Worm (Caenorhabditis elegans): Measurements from ENCODE around the gene T07E3.3.
A peak's percentile ranks its signal among the peaks of the same experiment; 100 is the strongest.

T07E3.3 gene

DNA sequence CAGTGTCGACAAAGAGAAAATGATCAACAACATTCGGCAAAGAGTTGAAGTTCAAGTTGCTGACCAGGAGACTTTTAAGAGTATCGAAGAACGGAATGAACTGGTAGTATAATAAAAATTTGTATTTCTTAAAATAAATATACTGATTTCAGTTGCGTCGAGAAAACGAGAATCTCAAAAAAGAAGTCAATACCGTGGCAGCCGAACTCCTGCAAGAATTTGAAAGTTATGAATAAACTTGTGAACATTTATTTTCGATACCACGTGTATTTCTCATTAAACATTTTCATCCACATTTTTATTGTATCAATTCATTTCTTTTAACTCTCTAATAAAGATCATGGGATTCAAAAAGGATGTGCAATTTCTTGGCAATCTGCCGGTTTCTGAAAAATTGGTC, 33.7 kb upstream of the T07E3.3 start, which contains the start of gene K04C2.8:
Gene K04C2.8 (plus strand): TSS at position 301 of the 400 bp plus-strand sequence.
- TF ChIP-seq T23F11.4 (GFP tag; optimal IDR thresholded peaks at IDR 0.05), result no peak
- TF ChIP-seq mec-3 (tag; optimal IDR thresholded peaks at IDR 0.05; ENCODE audit: borderline replicate concordance), result no peak
- TF ChIP-seq unc-42 (tag; optimal IDR thresholded peaks at IDR 0.05), result no peak
- no peak for TF ChIP-seq hlh-8 (tag; optimal IDR thresholded peaks at IDR 0.05)
- no peak for TF ChIP-seq tbx-2 (tag; optimal IDR thresholded peaks at IDR 0.05)
- no peak for TF ChIP-seq sox-4 (tag; optimal IDR thresholded peaks at IDR 0.05)

DNA sequence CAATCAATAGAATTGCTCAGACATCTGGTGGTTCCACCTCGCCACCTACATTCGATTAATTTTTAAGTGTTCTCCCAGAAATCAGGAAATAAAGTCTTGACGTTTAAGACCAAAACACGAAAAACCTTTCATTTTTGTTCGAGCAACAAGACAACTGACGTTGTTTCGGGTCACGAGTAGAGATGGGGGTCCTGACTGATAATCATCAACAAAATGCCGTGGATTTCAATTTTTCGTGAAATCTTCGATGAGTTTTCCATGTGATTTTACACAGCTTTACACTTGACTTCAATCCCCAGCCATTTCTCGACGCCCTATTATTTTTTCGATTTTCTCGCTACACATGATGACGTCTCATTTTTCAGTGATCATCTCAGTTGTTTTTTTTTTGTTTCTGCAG, 32.6 kb upstream of the T07E3.3 start:
- TF ChIP-seq pros-1 (tag; optimal IDR thresholded peaks at IDR 0.05) (no peak), unc-55 (GFP tag; optimal IDR thresholded peaks at IDR 0.05) (peak; percentile 6)

DNA sequence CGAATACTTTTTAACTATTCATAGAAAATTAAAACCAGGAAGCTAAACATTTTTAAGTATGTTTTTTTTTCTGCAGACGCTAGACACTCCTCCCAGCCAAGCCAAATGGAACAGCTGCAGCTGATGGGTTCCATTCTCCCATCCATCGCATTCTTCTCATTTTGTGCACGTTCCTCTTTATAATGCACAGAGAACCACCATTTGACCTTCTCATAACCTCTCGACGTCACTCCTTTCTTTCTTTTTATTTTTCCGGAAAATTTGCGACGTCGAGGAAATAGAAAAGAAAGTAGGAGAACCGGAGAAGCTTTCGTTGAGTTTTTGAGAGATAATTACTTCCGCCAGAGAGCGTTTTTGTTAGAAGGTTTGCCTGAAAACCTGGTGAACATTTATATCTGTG, 32.0 kb upstream of the T07E3.3 start:
- TF ChIP-seq pha-2 (tag; optimal IDR thresholded peaks at IDR 0.05), result no peak
- TF ChIP-seq lin-11 (tag; optimal IDR thresholded peaks at IDR 0.05), result no peak
- no peak for TF ChIP-seq sdc-2 (tag; optimal IDR thresholded peaks at IDR 0.05)
- no peak for TF ChIP-seq pag-3 (tag; optimal IDR thresholded peaks at IDR 0.05; ENCODE audit: borderline replicate concordance)
- TF ChIP-seq ceh-31 (tag; optimal IDR thresholded peaks at IDR 0.05), result no peak
- TF ChIP-seq ets-4 (tag; optimal IDR thresholded peaks at IDR 0.05), result no peak
- no peak for TF ChIP-seq F13H6.1 (tag; optimal IDR thresholded peaks at IDR 0.05)
- TF ChIP-seq ceh-30 (tag; optimal IDR thresholded peaks at IDR 0.05), result no peak
- no peak for TF ChIP-seq elt-4 (tag; optimal IDR thresholded peaks at IDR 0.05)
- TF ChIP-seq ceh-6 (GFP tag; optimal IDR thresholded peaks at IDR 0.05), result no peak
- TF ChIP-seq ama-1 (optimal IDR thresholded peaks at IDR 0.05), result no peak
- TF ChIP-seq pros-1 (tag; optimal IDR thresholded peaks at IDR 0.05), result no peak
- no peak for TF ChIP-seq ceh-24 (tag; optimal IDR thresholded peaks at IDR 0.05)

DNA sequence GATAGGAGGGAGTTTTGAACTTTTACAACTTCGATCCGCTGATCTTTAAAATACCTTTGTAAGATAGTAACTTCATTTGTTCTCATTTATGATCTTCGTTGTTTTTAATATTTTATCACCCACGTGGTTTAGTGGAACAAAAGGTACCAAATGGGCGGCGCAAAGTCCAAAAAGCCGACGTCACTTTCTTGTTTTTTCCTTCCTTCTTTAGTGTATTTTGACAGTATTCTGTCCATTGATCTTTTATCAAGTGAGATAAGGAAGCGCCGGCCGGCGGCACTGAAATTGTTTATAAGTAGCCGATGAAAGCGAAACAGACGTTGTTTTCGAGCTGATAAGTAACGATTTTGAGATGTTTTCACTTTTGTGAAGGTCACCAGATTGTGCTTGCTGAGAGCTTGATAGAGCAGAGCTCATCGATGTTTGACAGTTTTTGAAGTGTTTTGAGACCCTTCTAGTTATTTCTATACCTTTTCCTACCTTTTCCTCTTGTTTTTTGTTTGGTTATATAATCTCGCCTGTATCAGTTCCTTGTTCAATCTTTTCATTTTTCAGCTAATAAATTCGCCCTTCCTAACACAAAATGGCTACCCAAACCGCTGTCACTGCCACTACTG, 31.0 kb upstream of the T07E3.3 start, which contains the start of gene K04C2.3:
Gene K04C2.3 (plus strand): TSS at position 556 of the 617 bp plus-strand sequence.
- TF ChIP-seq rnt-1 (tag; optimal IDR thresholded peaks at IDR 0.05) (no peak), ceh-34 (tag; optimal IDR thresholded peaks at IDR 0.05) (no peak), hlh-15 (tag; optimal IDR thresholded peaks at IDR 0.05) (no peak)

DNA sequence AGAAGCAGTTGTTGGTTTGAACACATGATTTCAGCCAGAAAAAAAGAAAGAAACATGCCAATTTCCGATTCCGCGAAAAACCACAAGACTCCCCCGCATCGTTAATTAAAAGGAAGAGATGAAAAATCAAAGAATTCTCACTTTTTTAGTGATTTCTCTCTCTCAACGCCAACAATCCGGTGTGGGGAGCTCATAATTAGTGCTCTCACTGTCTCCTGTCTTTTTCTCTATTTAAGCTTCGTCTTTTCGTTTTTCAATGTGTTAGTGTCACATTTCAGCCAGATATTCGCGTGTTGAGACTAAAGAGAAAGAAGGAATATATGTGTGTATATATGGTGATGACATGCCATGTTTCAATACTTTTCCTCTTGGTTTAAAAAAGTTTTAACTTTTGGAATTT, 30.0 kb upstream of the T07E3.3 start:
- no peak for TF ChIP-seq pha-4 (tag; optimal IDR thresholded peaks at IDR 0.05)
- TF ChIP-seq fkh-6 (tag; optimal IDR thresholded peaks at IDR 0.05), result no peak
- TF ChIP-seq K02D7.2 (tag; optimal IDR thresholded peaks at IDR 0.05), result no peak
- TF ChIP-seq fkh-10 (GFP tag; optimal IDR thresholded peaks at IDR 0.05), result no peak
- no peak for TF ChIP-seq sox-2 (GFP tag; IDR thresholded peaks at IDR 0.05)

DNA sequence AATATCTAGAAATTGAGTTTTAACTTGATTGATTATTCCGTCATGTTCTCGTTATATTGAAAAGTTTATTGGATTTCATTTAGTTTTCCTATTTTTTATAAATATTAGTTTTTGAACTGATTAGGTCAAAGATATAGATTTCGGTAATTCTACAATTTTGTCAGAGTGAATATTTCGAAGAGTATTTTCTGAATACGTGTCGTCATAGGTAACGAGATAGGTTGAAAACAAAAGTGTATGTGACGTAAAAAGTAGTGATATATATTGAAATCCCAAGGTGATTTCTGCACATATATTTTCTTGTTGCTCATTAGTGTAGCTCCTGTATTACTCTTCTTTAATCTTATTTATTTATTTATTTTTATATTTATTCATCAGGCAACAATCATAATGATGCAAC, 22.9 kb upstream of the T07E3.3 start, which contains the start of gene K04C2.7:
Gene K04C2.7 (plus strand): TSS at position 301 of the 400 bp plus-strand sequence.
- TF ChIP-seq hlh-8 (tag; optimal IDR thresholded peaks at IDR 0.05), result no peak
- no peak for TF ChIP-seq mec-3 (tag; optimal IDR thresholded peaks at IDR 0.05; ENCODE audit: borderline replicate concordance)

DNA sequence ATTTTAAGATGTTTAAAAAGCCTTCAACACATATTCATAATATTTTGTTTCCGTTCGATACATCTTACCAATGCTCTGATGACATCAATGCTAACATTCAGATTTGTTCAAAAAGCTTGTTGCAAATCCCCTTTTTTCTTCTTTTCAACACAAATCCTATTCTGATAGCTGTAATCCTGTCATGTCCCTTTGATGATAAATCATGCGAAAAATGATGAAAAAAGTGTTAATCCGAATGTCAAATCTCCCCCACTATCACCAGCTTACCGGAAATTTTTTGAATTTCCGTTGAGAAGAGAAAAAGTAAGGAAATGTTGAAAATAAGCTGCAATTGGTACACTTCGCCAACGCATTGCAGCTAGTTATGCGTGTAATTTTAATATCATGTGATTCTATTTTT, 21.9 kb upstream of the T07E3.3 start:
- TF ChIP-seq dve-1 (tag; optimal IDR thresholded peaks at IDR 0.05), result no peak
- no peak for TF ChIP-seq mec-3 (tag; optimal IDR thresholded peaks at IDR 0.05; ENCODE audit: borderline replicate concordance)
- TF ChIP-seq lim-6 (tag; optimal IDR thresholded peaks at IDR 0.05), result no peak
- TF ChIP-seq hlh-6 (tag; optimal IDR thresholded peaks at IDR 0.05), result no peak
- no peak for TF ChIP-seq pax-1 (tag; optimal IDR thresholded peaks at IDR 0.05)
- TF ChIP-seq ceh-45 (GFP tag; IDR thresholded peaks at IDR 0.05), result no peak
- no peak for TF ChIP-seq madf-2 (tag; optimal IDR thresholded peaks at IDR 0.05)
- no peak for TF ChIP-seq odd-2 (tag; optimal IDR thresholded peaks at IDR 0.05)

Measured in whole organism, late embryonic.